Worm (Caenorhabditis elegans): ENCODE data around the gene gst-11.

- no peak for TF ChIP-seq nhr-77 (tag; optimal IDR thresholded peaks at IDR 0.05)
- no peak for TF ChIP-seq ceh-8 (GFP tag; optimal IDR thresholded peaks at IDR 0.05)
- no peak for TF ChIP-seq ces-1 (GFP tag; optimal IDR thresholded peaks at IDR 0.05)
- no peak for TF ChIP-seq hlh-17 (GFP tag; optimal IDR thresholded peaks at IDR 0.05; ENCODE audit: borderline replicate concordance)
- no peak for TF ChIP-seq unc-62 (GFP tag; optimal IDR thresholded peaks at IDR 0.05)
- TF ChIP-seq nhr-76 (tag; optimal IDR thresholded peaks at IDR 0.05) = no peak
Measured at ce11 chrX:3659192-3659591, 25.6 kb upstream of the gst-11 start, which contains the start of gene R11G1.1.
